Worm (Caenorhabditis elegans) whole organism, midembryonic: ENCODE data around the gene Y54G2A.77.

Source experiments
- flt-1 ChIP-seq: fragments of 200-800 bp; sonication (Bioruptor generic); IDR thresholded peaks from 2 replicates; pipeline ENCODE4 v1.3.6; 2022; ENCODE audit warnings: missing genetic modification characterization, missing compliant biosample characterization
- ref-1 ChIP-seq: fragments of 200-800 bp; sonication (Bioruptor generic); conservative IDR thresholded peaks from 2 replicates; pipeline ENCODE4 v1.3.6; 2022; ENCODE audit warnings: missing genetic modification reagents, missing genetic modification characterization, missing compliant biosample characterization
- tab-1 ChIP-seq: fragments of 200-800 bp; sonication (Bioruptor generic); IDR thresholded peaks from 2 replicates; pipeline ENCODE4 v1.3.6; 2022; ENCODE audit warnings: missing genetic modification characterization, missing compliant biosample characterization
- ztf-23 ChIP-seq: fragments of 200-800 bp; sonication (Bioruptor generic); IDR thresholded peaks from 2 replicates; pipeline ENCODE4 v1.3.6; 2022; ENCODE audit warnings: missing genetic modification reagents, missing genetic modification characterization, missing compliant biosample characterization
- ztf-29 ChIP-seq: fragments of 200-800 bp; sonication (Bioruptor generic); IDR thresholded peaks from 2 replicates; pipeline ENCODE4 v1.3.6; 2022; ENCODE audit warnings: missing genetic modification reagents, missing genetic modification characterization, missing compliant biosample characterization

DNA sequence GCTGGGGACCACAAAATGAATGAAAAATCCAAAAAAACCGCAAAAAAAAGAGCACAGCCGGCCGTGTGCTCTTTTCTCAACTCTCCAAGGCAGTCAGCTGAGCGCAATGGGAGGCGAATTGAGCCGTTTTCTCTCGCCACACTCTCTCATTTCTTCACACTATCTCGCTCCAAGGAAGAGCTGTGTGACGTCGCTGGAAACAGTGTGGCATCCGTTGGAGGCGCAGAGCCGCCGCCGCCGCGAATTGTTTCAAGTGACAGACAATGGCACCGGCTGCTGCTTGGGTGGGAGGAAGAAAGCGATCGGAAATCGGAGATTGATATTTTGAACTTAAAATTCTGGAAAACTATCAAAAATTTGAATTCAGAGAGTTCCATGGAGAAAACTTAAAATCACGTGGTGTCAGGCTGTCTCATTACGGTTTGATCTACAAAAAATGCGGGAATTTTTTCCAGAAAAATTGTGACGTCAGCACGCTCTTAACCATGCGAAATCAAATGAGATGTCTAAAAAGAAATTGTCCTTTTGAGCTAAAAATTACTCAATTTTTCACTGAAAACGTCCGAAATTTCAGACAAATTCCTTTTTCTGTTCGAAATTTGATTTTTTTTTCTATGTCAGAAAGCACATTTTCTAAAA, 13.6 kb downstream of the Y54G2A.77 start:
- TF ChIP-seq tab-1 (GFP tag; lab: Robert Waterston, UW) = no peak
- TF ChIP-seq ref-1 (GFP tag; lab: Robert Waterston, UW) = no peak
- TF ChIP-seq flt-1 (GFP tag; lab: Robert Waterston, UW) = no peak
- TF ChIP-seq ztf-29 (GFP tag; lab: Robert Waterston, UW) = no peak
- no peak for TF ChIP-seq ztf-23
